Worm (Caenorhabditis elegans) whole organism, early embryonic: ENCODE measurements around the gene wdr-62.

Experiments
- F13C5.2 ChIP-seq: sonication (generic microtip); optimal IDR thresholded peaks from 2 replicates; lab custom pipeline; 2017; ENCODE audit warnings: mild to moderate bottlenecking, missing genetic modification characterization, inconsistent platforms, missing compliant biosample characterization
- aly-1 ChIP-seq: sonication (generic microtip); optimal IDR thresholded peaks from 2 replicates; lab custom pipeline; 2016; ENCODE audit warnings: missing genetic modification characterization, missing compliant biosample characterization
- ama-1 ChIP-seq: fragments of 150-350 bp; optimal IDR thresholded peaks from 2 replicates; lab custom pipeline; 2014
- ceh-13 ChIP-seq: fragments of 200-800 bp; sonication (Bioruptor generic); optimal IDR thresholded peaks from 2 replicates; lab custom pipeline; 2018; ENCODE audit warnings: mild to moderate bottlenecking, missing genetic modification characterization, missing compliant biosample characterization
- ceh-36 ChIP-seq: sonication (generic microtip); optimal IDR thresholded peaks from 2 replicates; lab custom pipeline; 2016; ENCODE audit warnings: missing genetic modification characterization, inconsistent platforms, missing compliant biosample characterization
- ets-7 ChIP-seq: sonication (generic microtip); optimal IDR thresholded peaks from 2 replicates; lab custom pipeline; 2016; ENCODE audit warnings: missing genotype, missing genetic modification characterization, missing compliant biosample characterization
- flt-1 ChIP-seq: fragments of 200-800 bp; sonication (Bioruptor generic); IDR thresholded peaks from 2 replicates; pipeline ENCODE4 v1.3.6; 2022; ENCODE audit warnings: missing genetic modification characterization, missing compliant biosample characterization
- hmg-4 ChIP-seq: fragments of 200-800 bp; sonication (Bioruptor generic); optimal IDR thresholded peaks from 2 replicates; lab custom pipeline; 2018; ENCODE audit warnings: mild to moderate bottlenecking, missing genetic modification characterization, missing compliant biosample characterization
- hnd-1 ChIP-seq: sonication (generic microtip); optimal IDR thresholded peaks from 2 replicates; lab custom pipeline; 2016; ENCODE audit warnings: missing genetic modification characterization, missing compliant biosample characterization
- pes-1 ChIP-seq: fragments of 200-800 bp; sonication (Bioruptor generic); IDR thresholded peaks from 2 replicates; pipeline ENCODE4 v1.3.6; 2022; ENCODE audit warnings: missing genetic modification reagents, missing genetic modification characterization, missing compliant biosample characterization
- scrt-1 ChIP-seq: fragments of 200-800 bp; sonication (Bioruptor generic); IDR thresholded peaks from 2 replicates; pipeline ENCODE4 v1.3.6; 2022; ENCODE audit warnings: missing genetic modification characterization, missing compliant biosample characterization
- sea-1 ChIP-seq: fragments of 200-800 bp; sonication (Bioruptor generic); conservative IDR thresholded peaks from 2 replicates; pipeline ENCODE4 v1.3.6; 2022; ENCODE audit warnings: missing genetic modification characterization, missing compliant biosample characterization
- tbx-11 ChIP-seq: fragments of 200-800 bp; sonication (Bioruptor generic); IDR thresholded peaks from 2 replicates; pipeline ENCODE4 v1.3.6; 2022; ENCODE audit warnings: missing genetic modification characterization, missing compliant biosample characterization
- tra-4 ChIP-seq: sonication (generic microtip); optimal IDR thresholded peaks from 2 replicates; lab custom pipeline; 2017; ENCODE audit warnings: missing genetic modification characterization, missing compliant biosample characterization

DNA sequence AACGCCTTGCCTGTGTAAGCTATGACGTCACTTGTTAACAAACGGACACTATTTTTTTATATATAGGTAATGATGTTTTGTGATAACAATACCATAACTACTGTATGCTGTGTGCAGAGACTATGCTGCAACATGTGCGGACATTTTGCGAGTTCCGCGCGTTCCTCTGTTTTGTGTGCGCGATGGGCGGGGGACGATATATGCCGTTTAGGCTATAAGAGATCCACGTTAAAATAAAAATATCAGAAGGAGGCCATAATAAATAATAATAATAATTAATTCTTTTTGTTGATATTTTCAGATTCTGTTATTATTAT, 3.9 kb upstream of the wdr-62 start:
- TF ChIP-seq F13C5.2 (tag; lab: Kevin White, UChicago) (no peak), tbx-11 (GFP tag; lab: Robert Waterston, UW) (no peak), hnd-1 (tag; lab: Kevin White, UChicago) (no peak), ama-1 (lab: Kevin White, UChicago) (no peak), flt-1 (GFP tag; lab: Robert Waterston, UW) (no peak), ets-7 (no peak), tra-4 (no peak), sea-1 (GFP tag; lab: Robert Waterston, UW) (no peak), ceh-13 (GFP tag; lab: Kevin White, UChicago) (no peak), aly-1 (tag; lab: Kevin White, UChicago) (no peak), hmg-4 (GFP tag; lab: Kevin White, UChicago) (no peak), scrt-1 (GFP tag; lab: Robert Waterston, UW) (no peak), ceh-36 (tag; lab: Kevin White, UChicago) (no peak), pes-1 (GFP tag; lab: Robert Waterston, UW) (no peak)
